Fruit fly (Drosophila melanogaster): ENCODE results near the gene CG3061.

Gene CG3061

DNA sequence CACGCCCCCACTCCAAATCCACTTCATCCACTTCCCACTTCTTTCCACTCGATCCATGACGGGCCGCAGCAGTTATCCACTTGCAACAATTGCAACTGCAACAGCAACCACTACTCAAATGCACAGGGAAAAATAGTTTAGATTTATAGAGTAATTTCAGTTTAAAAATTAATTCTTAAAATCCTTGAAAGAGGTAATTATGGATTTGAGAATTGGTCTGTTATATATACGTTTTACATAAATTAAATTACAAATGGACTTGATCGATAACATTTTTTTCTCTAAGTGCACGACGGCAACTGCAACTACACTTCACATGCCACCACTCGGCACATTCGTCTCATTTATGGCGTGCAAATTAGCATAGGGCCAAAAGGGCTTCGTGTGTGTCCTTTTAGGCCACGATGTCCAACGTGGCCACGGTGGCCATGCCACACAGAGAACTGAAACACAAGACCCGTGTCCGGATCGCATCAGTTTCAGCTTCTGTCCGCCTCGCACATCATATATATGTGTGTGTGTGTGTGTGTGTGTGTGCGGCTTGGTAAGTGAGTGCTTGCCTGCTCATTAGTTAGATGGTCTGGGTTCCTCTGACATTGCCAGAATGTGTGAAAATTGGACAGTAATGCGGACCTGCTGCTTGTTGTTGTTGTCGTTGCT lies 47.1 kb upstream of the CG3061 start:
- TF ChIP-seq CG3407 (GFP tag; optimal IDR thresholded peaks at IDR 0.05) = peak; percentile 63
- TF ChIP-seq nerfin-1 (tag; optimal IDR thresholded peaks at IDR 0.05) = peak; percentile 68
- TF ChIP-seq CG13296 (GFP tag; optimal IDR thresholded peaks at IDR 0.05) = peak; percentile 20
- TF ChIP-seq CG2875 (GFP tag; optimal IDR thresholded peaks at IDR 0.05) = peak; percentile 67
- peak; percentile 37; the same call in 1 of the 2 replicates for TF ChIP-seq CG3847 (GFP tag; IDR thresholded peaks at IDR 0.05)
- TF ChIP-seq kah (GFP tag; optimal IDR thresholded peaks at IDR 0.05) = peak; percentile 0
- TF ChIP-seq Ptx1 (GFP tag; IDR thresholded peaks at IDR 0.05) = peak; percentile 64
- TF ChIP-seq Hmr (GFP tag; optimal IDR thresholded peaks at IDR 0.05) = peak; percentile 23
- TF ChIP-seq lov (optimal IDR thresholded peaks at IDR 0.05) = no peak
- TF ChIP-seq lov (GFP tag; IDR thresholded peaks at IDR 0.05) = peak; percentile 68; the same call in 1 of the 3 replicates
- TF ChIP-seq sim (GFP tag; IDR thresholded peaks at IDR 0.05) = peak; percentile 56; the same call in 1 of the 2 replicates
- TF ChIP-seq Hr78 (GFP tag; optimal IDR thresholded peaks at IDR 0.05) = no peak
- TF ChIP-seq CG9817 (tag; optimal IDR thresholded peaks at IDR 0.05) = peak; percentile 26
- TF ChIP-seq p53 (GFP tag; optimal IDR thresholded peaks at IDR 0.05) = no peak
- TF ChIP-seq CG32772 (GFP tag; IDR thresholded peaks at IDR 0.05) = peak; percentile 73
- TF ChIP-seq gem (tag; optimal IDR thresholded peaks at IDR 0.05) = peak; percentile 89
- TF ChIP-seq Tbp (GFP tag; optimal IDR thresholded peaks at IDR 0.05) = no peak
- peak; percentile 11 for TF ChIP-seq CG4854 (GFP tag; optimal IDR thresholded peaks at IDR 0.05)
- peak; percentile 26 for TF ChIP-seq psq (GFP tag; optimal IDR thresholded peaks at IDR 0.05)
- TF ChIP-seq shn (GFP tag; optimal IDR thresholded peaks at IDR 0.05) = no peak
- TF ChIP-seq CG10321 (GFP tag; IDR thresholded peaks at IDR 0.05) = no peak
- peak; percentile 74 for TF ChIP-seq CG18476 (GFP tag; optimal IDR thresholded peaks at IDR 0.05)
- TF ChIP-seq az2 (GFP tag; optimal IDR thresholded peaks at IDR 0.05) = peak; percentile 61
- TF ChIP-seq Myb (GFP tag; optimal IDR thresholded peaks at IDR 0.05) = peak; percentile 5
- peak; percentile 44; the same call in 1 of the 3 replicates for TF ChIP-seq CG11456 (GFP tag; IDR thresholded peaks at IDR 0.05)
- peak; percentile 49 for TF ChIP-seq nau (GFP tag; optimal IDR thresholded peaks at IDR 0.05)
- no peak for TF ChIP-seq sc (optimal IDR thresholded peaks at IDR 0.05)
- TF ChIP-seq sc (GFP tag; optimal IDR thresholded peaks at IDR 0.05) = peak; percentile 59
- TF ChIP-seq CG32532 (GFP tag; IDR thresholded peaks at IDR 0.05) = peak; percentile 50; the same call in 1 of the 2 replicates
- TF ChIP-seq tio (GFP tag; optimal IDR thresholded peaks at IDR 0.05) = peak; percentile 46
- 0 out of 2 replicates have a peak, but pooled peaks have one; percentile 54 for TF ChIP-seq CG14014 (GFP tag; IDR thresholded peaks at IDR 0.05)
- peak; percentile 92 for TF ChIP-seq CG17829 (tag; optimal IDR thresholded peaks at IDR 0.05)
- TF ChIP-seq twi (tag; optimal IDR thresholded peaks at IDR 0.05) = peak; percentile 68
- peak; percentile 42 for TF ChIP-seq vfl (GFP tag; optimal IDR thresholded peaks at IDR 0.05)
- peak; percentile 48 for TF ChIP-seq Mad (GFP tag; optimal IDR thresholded peaks at IDR 0.05)
- peak; percentile 43 for TF ChIP-seq CG7786 (GFP tag; optimal IDR thresholded peaks at IDR 0.05)
- peak; percentile 57; the same call in 1 of the 2 replicates for TF ChIP-seq ttk (GFP tag; IDR thresholded peaks at IDR 0.05)
- peak; percentile 64 for TF ChIP-seq tap (tag; optimal IDR thresholded peaks at IDR 0.05)
- peak; percentile 3 for TF ChIP-seq Fer3 (tag; optimal IDR thresholded peaks at IDR 0.05)
- peak; percentile 96 for TF ChIP-seq zen (tag; optimal IDR thresholded peaks at IDR 0.05)
- TF ChIP-seq tx (GFP tag; optimal IDR thresholded peaks at IDR 0.05) = no peak
- peak; percentile 41 for TF ChIP-seq slbo (GFP tag; IDR thresholded peaks at IDR 0.05)
- TF ChIP-seq CG7357 (GFP tag; IDR thresholded peaks at IDR 0.05) = 0 out of 3 replicates have a peak, but pooled peaks have one; percentile 53
- no peak for TF ChIP-seq CG10274 (GFP tag; optimal IDR thresholded peaks at IDR 0.05)
- TF ChIP-seq NK7.1 (GFP tag; optimal IDR thresholded peaks at IDR 0.05) = no peak
- TF ChIP-seq org-1 (GFP tag; optimal IDR thresholded peaks at IDR 0.05) = peak; percentile 60
- peak; percentile 76 for TF ChIP-seq Med (GFP tag)
- TF ChIP-seq bowl (GFP tag; IDR thresholded peaks at IDR 0.05) = no peak
- TF ChIP-seq CG6272 (GFP tag; IDR thresholded peaks at IDR 0.05) = peak; percentile 36; the same call in 1 of the 2 replicates
- no peak for TF ChIP-seq wek (GFP tag; optimal IDR thresholded peaks at IDR 0.05)
